Worm (Caenorhabditis elegans) whole organism, L4/young adult: ENCODE results near the gene ins-10.

Experiments
- dao-5 ChIP-seq: sonication (generic microtip); optimal IDR thresholded peaks from 2 replicates; lab custom pipeline; 2016; ENCODE audit warnings: missing genotype, missing genetic modification characterization, moderate library complexity, missing compliant biosample characterization
- him-1 ChIP-seq: sonication (generic microtip); optimal IDR thresholded peaks from 2 replicates; lab custom pipeline; 2016; ENCODE audit warnings: missing genotype, missing genetic modification reagents, missing genetic modification characterization, missing compliant biosample characterization

ce11 chrV:14012002-14012554 is 21.7 kb upstream of the ins-10 start, which contains the start of the genes ddx-17 and aip-1:
- TF ChIP-seq him-1 (tag; lab: Kevin White, UChicago), result peak; percentile 68
- no peak for TF ChIP-seq dao-5 (tag; lab: Kevin White, UChicago)
